Worm (Caenorhabditis elegans): ENCODE data around the gene msp-33.
"Not testable (repeated sequence)": the region's sequence is repeated elsewhere in the genome, so short reads cannot be mapped to it uniquely, and the experiment has no call there.

The msp-33 gene

DNA sequence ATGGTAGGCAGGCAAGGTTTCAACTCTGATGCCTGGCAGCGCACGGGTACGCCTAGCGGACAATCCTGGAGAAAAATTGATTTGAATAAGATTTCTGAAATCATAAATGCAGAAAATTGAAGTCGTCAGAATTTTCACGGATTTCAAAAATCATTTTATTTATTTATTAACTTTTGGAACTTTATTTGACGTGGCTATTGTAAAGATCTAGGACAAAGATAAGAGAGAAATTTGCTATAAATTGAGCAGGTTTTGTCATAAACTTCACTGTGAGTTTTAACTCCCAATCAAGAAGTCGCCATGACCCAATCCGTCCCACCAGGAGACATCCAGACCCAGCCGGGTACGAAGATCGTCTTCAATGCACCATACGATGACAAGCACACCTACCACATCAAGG, 40.2 kb upstream of the msp-33 start, which contains the start of gene msp-152:
msp-152 (plus strand) TSS at position 301 of the 400 bp plus-strand sequence.
- not testable (repeated sequence) for TF ChIP-seq nhr-77, nhr-12, ceh-9 (tag; optimal IDR thresholded peaks at IDR 0.05)

DNA sequence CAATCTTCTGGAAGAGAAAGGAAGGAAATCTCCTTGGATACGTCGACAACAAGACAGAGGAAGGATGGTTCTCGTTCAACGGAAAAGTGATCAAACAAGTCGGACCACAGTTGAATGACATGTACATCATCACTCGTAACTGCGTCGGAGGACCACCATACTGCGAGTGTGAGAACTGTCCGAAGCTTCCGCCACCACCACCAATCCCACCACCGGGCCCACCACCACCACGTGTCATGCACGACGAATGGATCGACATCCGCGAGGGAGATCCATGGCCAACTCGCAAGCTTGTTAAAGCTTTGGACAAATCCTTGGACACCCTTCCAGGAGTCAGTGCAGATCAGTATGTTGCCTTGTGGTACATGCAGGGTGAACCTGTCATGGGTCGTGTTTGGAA, 38.8 kb upstream of the msp-33 start:
- TF ChIP-seq jun-1 (tag; optimal IDR thresholded peaks at IDR 0.05) (no peak), elt-3 (tag; optimal IDR thresholded peaks at IDR 0.05) (no peak), fkh-2 (tag; optimal IDR thresholded peaks at IDR 0.05) (no peak), ceh-82 (tag; optimal IDR thresholded peaks at IDR 0.05) (no peak), ceh-9 (tag; optimal IDR thresholded peaks at IDR 0.05) (no peak), lin-15B (tag; optimal IDR thresholded peaks at IDR 0.05) (no peak), pqm-1 (tag; optimal IDR thresholded peaks at IDR 0.05) (no peak), ceh-28 (tag; optimal IDR thresholded peaks at IDR 0.05) (no peak), fos-1 (tag; optimal IDR thresholded peaks at IDR 0.05) (no peak), fkh-10 (GFP tag; optimal IDR thresholded peaks at IDR 0.05) (no peak), nfya-1 (tag; optimal IDR thresholded peaks at IDR 0.05; ENCODE audit: insufficient read depth) (no peak), mml-1 (tag; optimal IDR thresholded peaks at IDR 0.05) (no peak), lsy-12 (tag; optimal IDR thresholded peaks at IDR 0.05) (no peak), R02D3.7 (tag; optimal IDR thresholded peaks at IDR 0.05) (no peak)

DNA sequence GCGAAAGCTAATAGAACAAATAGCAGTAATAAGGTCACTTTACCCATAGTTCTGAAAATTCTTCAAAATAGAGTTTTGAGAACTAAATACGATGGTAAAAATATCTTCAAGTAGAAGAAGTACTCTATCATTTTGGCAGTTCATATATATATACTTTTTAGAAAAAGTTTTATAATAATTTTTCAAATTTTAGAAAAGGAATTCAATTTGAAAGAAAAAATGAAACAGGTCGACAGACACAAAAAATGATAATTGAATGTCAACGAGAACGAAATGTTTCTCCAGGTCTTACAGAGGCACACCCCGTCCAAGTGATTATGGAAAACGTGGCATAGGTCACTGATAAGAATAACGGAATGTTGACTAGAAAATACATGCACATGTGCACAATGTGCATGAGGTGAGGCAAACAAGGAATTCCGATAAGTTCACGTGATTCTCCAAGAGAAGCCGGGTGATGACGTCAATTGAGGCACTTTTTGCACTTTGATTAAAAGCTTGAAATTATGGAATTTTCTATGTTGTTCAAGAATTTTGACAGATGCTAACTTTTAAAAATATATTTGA, 32.8 kb upstream of the msp-33 start, which contains the start of gene aagr-2:
aagr-2 (minus strand) TSS at position 51 of the 567 bp plus-strand sequence.
- TF ChIP-seq pha-4 (tag; optimal IDR thresholded peaks at IDR 0.05) (peak; percentile 74), ceh-9 (tag; optimal IDR thresholded peaks at IDR 0.05) (no peak), elt-2 (tag; optimal IDR thresholded peaks at IDR 0.05) (peak; percentile 100), jun-1 (tag; optimal IDR thresholded peaks at IDR 0.05) (peak; percentile 76), pqm-1 (tag; optimal IDR thresholded peaks at IDR 0.05) (peak; percentile 96), elt-3 (tag; optimal IDR thresholded peaks at IDR 0.05) (no peak)

DNA sequence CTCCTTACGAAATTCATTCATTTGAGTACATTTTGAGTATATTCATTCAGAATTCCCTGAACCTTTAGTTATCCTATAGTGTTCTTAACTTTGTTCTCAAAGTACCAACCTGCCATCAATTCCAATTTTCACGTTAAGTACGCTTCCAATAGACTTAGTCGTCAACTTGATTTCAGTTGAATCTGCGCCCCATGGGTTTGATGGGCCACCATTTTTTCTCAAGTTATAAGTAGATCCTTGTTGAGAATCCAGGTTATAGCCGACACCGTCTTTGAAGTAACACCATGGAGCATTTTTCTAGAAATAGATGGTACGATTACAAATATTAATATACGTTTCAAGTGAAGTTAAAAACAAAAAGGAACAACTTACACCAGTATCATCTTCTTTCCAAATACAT, 32.2 kb upstream of the msp-33 start:
- no peak for TF ChIP-seq fos-1 (tag; optimal IDR thresholded peaks at IDR 0.05)
- no peak for TF ChIP-seq ztf-11 (tag; optimal IDR thresholded peaks at IDR 0.05)

DNA sequence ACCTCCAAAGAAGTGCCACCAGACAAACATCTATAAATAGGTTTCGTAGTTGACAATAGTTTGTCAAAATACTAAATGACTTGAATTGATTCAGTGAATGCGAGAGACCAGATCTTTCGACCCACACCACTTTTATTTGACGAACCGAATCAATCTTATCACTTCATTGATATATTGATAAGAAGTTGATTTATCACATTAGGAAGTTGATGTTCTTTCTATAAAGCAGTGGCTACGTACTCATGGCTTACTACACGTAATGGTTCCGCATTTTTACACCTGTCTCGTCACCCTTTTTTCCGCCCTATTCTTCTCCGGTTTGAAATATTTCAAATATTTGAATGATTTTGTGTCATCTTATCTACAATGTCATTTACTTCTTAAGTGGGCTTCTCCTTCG, 28.1 kb upstream of the msp-33 start:
- peak; percentile 11 for TF ChIP-seq nhr-25 (tag; optimal IDR thresholded peaks at IDR 0.05)
- no peak for TF ChIP-seq pha-4 (tag; optimal IDR thresholded peaks at IDR 0.05)
- TF ChIP-seq tbx-2 (tag; optimal IDR thresholded peaks at IDR 0.05): no peak
- TF ChIP-seq lsy-12 (tag; optimal IDR thresholded peaks at IDR 0.05): no peak
- TF ChIP-seq pqm-1 (tag; optimal IDR thresholded peaks at IDR 0.05): peak; percentile 32
- no peak for TF ChIP-seq ceh-28 (tag; optimal IDR thresholded peaks at IDR 0.05)
- TF ChIP-seq snpc-4 (tag; optimal IDR thresholded peaks at IDR 0.05): no peak
- TF ChIP-seq mdl-1 (tag; optimal IDR thresholded peaks at IDR 0.05): no peak
- no peak for TF ChIP-seq sea-2 (GFP tag; optimal IDR thresholded peaks at IDR 0.05)
- no peak for TF ChIP-seq aly-2 (tag; optimal IDR thresholded peaks at IDR 0.05)
- peak; percentile 80 for TF ChIP-seq elt-2 (tag; optimal IDR thresholded peaks at IDR 0.05)
- TF ChIP-seq ztf-11 (tag; optimal IDR thresholded peaks at IDR 0.05): no peak

DNA sequence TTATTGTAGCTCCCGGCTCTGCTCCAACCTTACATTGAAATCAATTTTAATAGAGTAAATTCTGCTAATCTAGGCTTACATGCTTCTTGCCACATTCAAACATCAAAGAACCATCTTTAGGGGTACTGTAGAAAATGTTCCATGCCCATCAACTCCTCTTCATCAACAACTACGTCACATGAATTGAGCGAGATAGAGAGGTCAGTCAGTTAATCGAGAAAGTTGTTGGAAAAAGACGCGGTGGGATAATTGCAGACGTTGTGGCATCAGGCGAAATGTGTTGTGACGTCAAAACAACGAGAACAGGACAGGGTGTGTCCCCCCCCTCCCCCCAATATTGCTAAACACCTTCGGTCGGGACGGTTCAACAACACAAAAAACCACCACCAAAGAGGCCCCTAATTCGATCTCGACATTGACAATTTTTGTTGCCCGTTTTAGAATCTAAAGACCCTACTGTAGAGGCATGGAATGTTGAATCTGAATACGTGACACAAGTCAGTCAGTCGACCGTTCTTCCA, 26.1 kb upstream of the msp-33 start:
- TF ChIP-seq egl-27 (tag; optimal IDR thresholded peaks at IDR 0.05) (no peak), nhr-25 (tag; optimal IDR thresholded peaks at IDR 0.05) (peak; percentile 32), ztf-4 (tag; optimal IDR thresholded peaks at IDR 0.05) (no peak)

DNA sequence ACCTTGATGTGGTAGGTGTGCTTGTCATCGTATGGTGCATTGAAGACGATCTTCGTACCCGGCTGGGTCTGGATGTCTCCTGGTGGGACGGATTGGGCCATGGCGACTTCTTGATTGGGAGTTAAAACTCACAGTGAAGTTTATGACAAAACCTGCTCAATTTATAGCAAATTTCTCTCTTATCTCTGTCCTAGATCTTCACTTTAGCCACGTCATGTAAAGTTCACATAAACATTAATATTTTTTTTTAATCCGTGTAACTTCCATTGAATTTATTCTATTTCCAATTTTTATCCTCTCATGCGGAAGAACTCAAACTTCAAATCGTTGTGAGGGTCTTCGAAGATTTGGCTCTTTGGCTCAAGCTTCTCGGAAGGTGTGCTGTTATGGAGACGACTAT, 24.0 kb upstream of the msp-33 start, which contains the start of gene msp-31:
msp-31 (minus strand) TSS at position 101 of the 400 bp plus-strand sequence.
- TF ChIP-seq skn-1, ceh-28, daf-12 (tag; optimal IDR thresholded peaks at IDR 0.05): not testable (repeated sequence)
